Fruit fly (Drosophila melanogaster) whole organism, wandering third instar larva: ENCODE results near the gene CG12219.
A peak's percentile ranks its signal among the peaks of the same experiment; 100 is the strongest.

Source experiments
- Abd-B ChIP-seq: fragments of >200 bp; optimal IDR thresholded peaks from 2 replicates; lab custom pipeline; 2017; ENCODE audit warnings: missing biosample characterization, missing genetic modification characterization
- CG32264 ChIP-seq: fragments of 200-800 bp; sonication (Bioruptor generic); optimal IDR thresholded peaks from 2 replicates; lab custom pipeline; 2016; ENCODE audit warnings: missing biosample characterization, missing genetic modification characterization
- CG9705 ChIP-seq: fragments of 200-800 bp; sonication (Bioruptor generic); optimal IDR thresholded peaks from 2 replicates; lab custom pipeline; 2018; ENCODE audit warnings: missing biosample characterization, mild to moderate bottlenecking, missing genetic modification characterization
- CrebA ChIP-seq: fragments of 200-800 bp; sonication (Bioruptor generic); optimal IDR thresholded peaks from 2 replicates; lab custom pipeline; 2016; ENCODE audit warnings: missing biosample characterization, mild to moderate bottlenecking, missing genetic modification characterization, borderline replicate concordance
- Dfd ChIP-seq: fragments of >200 bp; optimal IDR thresholded peaks from 2 replicates; lab custom pipeline; 2017; ENCODE audit warnings: missing biosample characterization, missing genetic modification characterization
- Dif ChIP-seq: fragments of 200-275, 200-300 bp; sonication (Bioruptor generic); optimal IDR thresholded peaks from 2 replicates; lab custom pipeline; 2018; ENCODE audit warnings: missing biosample characterization, missing genetic modification characterization; ENCODE audit not compliant: partially characterized antibody
- GATAd ChIP-seq: sonication (Bioruptor generic); optimal IDR thresholded peaks from 2 replicates; lab custom pipeline; 2016; ENCODE audit warnings: missing biosample characterization, missing genetic modification characterization
- HLH106 ChIP-seq: fragments of 200-800 bp; optimal IDR thresholded peaks from 3 replicates; lab custom pipeline; 2019; ENCODE audit warnings: missing biosample characterization, mild to moderate bottlenecking, missing genetic modification characterization, moderate library complexity
- Hnf4 ChIP-seq: fragments of 200-800 bp; sonication (Bioruptor generic); optimal IDR thresholded peaks from 2 replicates; lab custom pipeline; 2016; ENCODE audit warnings: missing biosample characterization, mild to moderate bottlenecking, missing genetic modification characterization
- Hr78 ChIP-seq: fragments of >200 bp; optimal IDR thresholded peaks from 2 replicates; lab custom pipeline; 2017; ENCODE audit warnings: missing biosample characterization, missing genetic modification characterization
- Hr83 ChIP-seq: fragments of 200-300 bp; sonication (Bioruptor generic); optimal IDR thresholded peaks from 2 replicates; lab custom pipeline; 2016; ENCODE audit warnings: missing biosample characterization, mild to moderate bottlenecking, missing genetic modification characterization, moderate library complexity; ENCODE audit not compliant: poor library complexity, severe bottlenecking
- Jra ChIP-seq: sonication (Bioruptor generic); optimal IDR thresholded peaks from 2 replicates; lab custom pipeline; 2016; ENCODE audit warnings: missing biosample characterization, missing genetic modification characterization
- Mio ChIP-seq: sonication (Bioruptor generic); optimal IDR thresholded peaks from 2 replicates; lab custom pipeline; 2016; ENCODE audit warnings: missing biosample characterization, missing genetic modification characterization
- Myc ChIP-seq: fragments of >200 bp; optimal IDR thresholded peaks from 2 replicates; lab custom pipeline; 2017
- N ChIP-seq: fragments of >200 bp; optimal IDR thresholded peaks from 2 replicates; lab custom pipeline; 2018; ENCODE audit warnings: missing biosample characterization, missing external identifiers, missing genetic modification characterization
- OdsH ChIP-seq: fragments of 200-800 bp; sonication (Bioruptor generic); optimal IDR thresholded peaks from 2 replicates; lab custom pipeline; 2016; ENCODE audit warnings: missing biosample characterization, mild to moderate bottlenecking, missing genetic modification characterization
- Rel ChIP-seq, 2 experiments: fragments of 200-800 bp; sonication (Bioruptor generic) in 1 of 2; optimal IDR thresholded peaks; 2 replicates in 1 of 2; 3 replicates in 1 of 2; lab custom pipeline; 2016 to 2019; ENCODE audit warnings: mild to moderate bottlenecking in 2 of 2, missing biosample characterization in 2 of 2, missing genetic modification characterization in 2 of 2, moderate library complexity in 1 of 2
- Sp1 ChIP-seq: fragments of 200-800 bp; sonication (Bioruptor generic); optimal IDR thresholded peaks from 3 replicates; lab custom pipeline; 2019; ENCODE audit warnings: missing biosample characterization, mild to moderate bottlenecking, missing genetic modification characterization, moderate library complexity
- Vsx2 ChIP-seq: fragments of 200-300, 225-300 bp; sonication (Bioruptor generic); optimal IDR thresholded peaks from 2 replicates; lab custom pipeline; 2018; ENCODE audit warnings: missing biosample characterization, missing genetic modification characterization; ENCODE audit not compliant: partially characterized antibody
- br ChIP-seq: fragments of 200-800 bp; sonication (Bioruptor generic); optimal IDR thresholded peaks from 2 replicates; lab custom pipeline; 2016; ENCODE audit warnings: missing biosample characterization, missing genetic modification characterization
- brk ChIP-seq: fragments of 200-800 bp; sonication (Bioruptor generic); optimal IDR thresholded peaks from 2 replicates; lab custom pipeline; 2016; ENCODE audit warnings: missing biosample characterization, mild to moderate bottlenecking, missing genetic modification characterization
- dl ChIP-seq, 2 experiments: fragments of 175-275, 200-275 bp in 1 of 2; fragments of 200-275 bp in 1 of 2; sonication (Bioruptor generic); optimal IDR thresholded peaks; lab custom pipeline; 2018; ENCODE audit warnings: mild to moderate bottlenecking in 2 of 2, missing biosample characterization in 2 of 2, missing genetic modification characterization in 2 of 2, moderate library complexity in 2 of 2; ENCODE audit not compliant: partially characterized antibody in 2 of 2, insufficient read depth in 1 of 2
- dmrt93B ChIP-seq: fragments of 200-800 bp; sonication (Bioruptor generic); optimal IDR thresholded peaks from 2 replicates; lab custom pipeline; 2018; ENCODE audit warnings: missing biosample characterization, mild to moderate bottlenecking, missing genetic modification characterization
- dsf ChIP-seq: sonication (Bioruptor generic); optimal IDR thresholded peaks from 2 replicates; lab custom pipeline; 2016; ENCODE audit warnings: missing biosample characterization, missing genetic modification characterization, borderline replicate concordance
- ey ChIP-seq: fragments of 200-800 bp; sonication (Bioruptor generic); optimal IDR thresholded peaks from 2 replicates; lab custom pipeline; 2016; ENCODE audit warnings: missing biosample characterization, missing genetic modification characterization
- foxo ChIP-seq, 2 experiments: fragments of 200-800 bp; sonication (Bioruptor generic); optimal IDR thresholded peaks; 2 replicates in 1 of 2; 3 replicates in 1 of 2; lab custom pipeline; 2016 to 2017; ENCODE audit warnings: missing biosample characterization in 2 of 2, missing genetic modification characterization in 2 of 2
- fru ChIP-seq: fragments of 200-800 bp; sonication (Bioruptor generic); optimal IDR thresholded peaks from 3 replicates; lab custom pipeline; 2016; ENCODE audit warnings: missing biosample characterization, mild to moderate bottlenecking, missing genetic modification characterization
- h ChIP-seq: fragments of 200-800 bp; sonication (Bioruptor generic); optimal IDR thresholded peaks from 3 replicates; lab custom pipeline; 2016; ENCODE audit warnings: missing biosample characterization, mild to moderate bottlenecking, missing genetic modification characterization
- jim ChIP-seq: fragments of 175-275, 200-325 bp; sonication (Bioruptor generic); optimal IDR thresholded peaks from 2 replicates; lab custom pipeline; 2016; ENCODE audit warnings: missing biosample characterization, mild to moderate bottlenecking, missing genetic modification characterization
- lola ChIP-seq: fragments of >200 bp; optimal IDR thresholded peaks from 2 replicates; lab custom pipeline; 2017; ENCODE audit warnings: missing biosample characterization, missing genetic modification characterization
- pan ChIP-seq: fragments of >200 bp; optimal IDR thresholded peaks from 2 replicates; lab custom pipeline; 2017
- psq ChIP-seq: fragments of 200-800 bp; sonication (Bioruptor generic); optimal IDR thresholded peaks from 3 replicates; lab custom pipeline; 2017; ENCODE audit warnings: missing biosample characterization, mild to moderate bottlenecking, missing genetic modification characterization, moderate library complexity
- rgr ChIP-seq: fragments of 200-800 bp; sonication (Bioruptor generic); optimal IDR thresholded peaks from 3 replicates; lab custom pipeline; 2016; ENCODE audit warnings: missing biosample characterization, mild to moderate bottlenecking, missing genetic modification characterization
- sage ChIP-seq: fragments of 200-800 bp; sonication (Bioruptor generic); optimal IDR thresholded peaks from 2 replicates; lab custom pipeline; 2016; ENCODE audit warnings: missing biosample characterization, mild to moderate bottlenecking, missing genetic modification characterization
- sv ChIP-seq: fragments of 200-800 bp; sonication (Bioruptor generic); optimal IDR thresholded peaks from 3 replicates; lab custom pipeline; 2016; ENCODE audit warnings: missing biosample characterization, missing genetic modification characterization
- tai ChIP-seq: sonication (Bioruptor generic); optimal IDR thresholded peaks from 2 replicates; lab custom pipeline; 2016; ENCODE audit warnings: missing biosample characterization, missing genetic modification characterization
- usp ChIP-seq: fragments of >200 bp; optimal IDR thresholded peaks from 2 replicates; lab custom pipeline; 2017; ENCODE audit warnings: missing biosample characterization, missing genetic modification characterization
- woc ChIP-seq: sonication (Bioruptor generic); optimal IDR thresholded peaks from 2 replicates; lab custom pipeline; 2016; ENCODE audit warnings: missing biosample characterization, mild to moderate bottlenecking, missing genetic modification characterization

The CG12219 gene

dm6 chrX:6343323-6343722 lies 42.2 kb upstream of the CG12219 start:
- TF ChIP-seq N (GFP tag; lab: Kevin White, UChicago): no peak
- TF ChIP-seq OdsH: peak; percentile 22
- TF ChIP-seq Hnf4: no peak
- peak in 1 of 2 experiments; percentile 58 for TF ChIP-seq foxo (GFP tag; optimal IDR thresholded peaks at IDR 0.05; lab: Kevin White, UChicago)
- TF ChIP-seq Hr78 (GFP tag; lab: Kevin White, UChicago): no peak
- TF ChIP-seq dsf (GFP tag; lab: Kevin White, UChicago): no peak
- TF ChIP-seq Hr83: no peak
- TF ChIP-seq brk (GFP tag; lab: Kevin White, UChicago): no peak
- no peak for TF ChIP-seq woc
- no peak for TF ChIP-seq Dif (GFP tag; lab: Kevin White, UChicago)
- no peak for TF ChIP-seq Rel (GFP tag; optimal IDR thresholded peaks at IDR 0.05; lab: Kevin White, UChicago)
- no peak for TF ChIP-seq Rel (tag; optimal IDR thresholded peaks at IDR 0.05; lab: Kevin White, UChicago)
- TF ChIP-seq br (GFP tag; lab: Kevin White, UChicago): no peak
- no peak for TF ChIP-seq psq (GFP tag; lab: Kevin White, UChicago)
- TF ChIP-seq Vsx2: no peak
- TF ChIP-seq sage: peak; percentile 40
- TF ChIP-seq rgr (GFP tag; lab: Kevin White, UChicago): no peak
- TF ChIP-seq dmrt93B (GFP tag; lab: Kevin White, UChicago): no peak
- TF ChIP-seq GATAd (GFP tag; lab: Kevin White, UChicago): no peak
- TF ChIP-seq usp: no peak
- TF ChIP-seq tai (GFP tag; lab: Kevin White, UChicago): no peak
- TF ChIP-seq pan (lab: Kevin White, UChicago): no peak
- no peak for TF ChIP-seq Mio
- TF ChIP-seq HLH106: peak; percentile 33
- no peak for TF ChIP-seq sv (GFP tag; lab: Kevin White, UChicago)
- no peak for TF ChIP-seq jim (GFP tag; lab: Kevin White, UChicago)
- TF ChIP-seq h (GFP tag; lab: Kevin White, UChicago): peak; percentile 30
- no peak for TF ChIP-seq lola
- no peak for TF ChIP-seq ey (GFP tag; lab: Kevin White, UChicago)
- TF ChIP-seq dl (GFP tag; optimal IDR thresholded peaks at IDR 0.05; lab: Kevin White, UChicago; ENCODE audit: insufficient read depth in 1 of 2, partially characterized antibody in 2 of 2): no peak
- TF ChIP-seq CrebA (GFP tag; lab: Kevin White, UChicago): no peak
- no peak for TF ChIP-seq Dfd (GFP tag; lab: Kevin White, UChicago)
- no peak for TF ChIP-seq CG9705 (GFP tag; lab: Kevin White, UChicago)
- TF ChIP-seq CG32264 (GFP tag; lab: Kevin White, UChicago): no peak
- no peak for TF ChIP-seq Sp1

DNA sequence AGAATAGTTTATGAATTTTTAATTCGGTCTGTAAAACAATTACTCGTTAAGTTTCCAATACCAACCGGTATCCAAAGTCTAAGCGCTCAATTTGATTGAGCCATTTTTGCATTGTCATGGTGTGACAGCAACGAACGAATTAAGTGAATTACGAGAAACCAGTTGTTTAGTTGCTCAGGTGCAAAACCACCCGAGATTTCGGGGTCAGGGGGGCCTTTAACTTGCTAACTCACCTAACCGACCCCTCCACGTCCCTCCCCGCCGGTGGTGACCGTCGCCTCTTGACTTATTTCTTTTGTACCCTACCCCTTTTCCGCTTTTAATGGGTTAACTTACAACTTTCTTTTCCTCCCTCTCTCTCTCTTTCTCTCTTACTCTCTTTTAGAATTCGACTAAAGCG lies 40.6 kb upstream of the CG12219 start:
- no peak for TF ChIP-seq br (GFP tag; lab: Kevin White, UChicago)
- TF ChIP-seq Hnf4: no peak
- TF ChIP-seq Rel (GFP tag; optimal IDR thresholded peaks at IDR 0.05; lab: Kevin White, UChicago): no peak
- TF ChIP-seq Rel (tag; optimal IDR thresholded peaks at IDR 0.05; lab: Kevin White, UChicago): peak; percentile 7
- TF ChIP-seq Myc (lab: Kevin White, UChicago): no peak
- TF ChIP-seq psq (GFP tag; lab: Kevin White, UChicago): peak; percentile 43

DNA sequence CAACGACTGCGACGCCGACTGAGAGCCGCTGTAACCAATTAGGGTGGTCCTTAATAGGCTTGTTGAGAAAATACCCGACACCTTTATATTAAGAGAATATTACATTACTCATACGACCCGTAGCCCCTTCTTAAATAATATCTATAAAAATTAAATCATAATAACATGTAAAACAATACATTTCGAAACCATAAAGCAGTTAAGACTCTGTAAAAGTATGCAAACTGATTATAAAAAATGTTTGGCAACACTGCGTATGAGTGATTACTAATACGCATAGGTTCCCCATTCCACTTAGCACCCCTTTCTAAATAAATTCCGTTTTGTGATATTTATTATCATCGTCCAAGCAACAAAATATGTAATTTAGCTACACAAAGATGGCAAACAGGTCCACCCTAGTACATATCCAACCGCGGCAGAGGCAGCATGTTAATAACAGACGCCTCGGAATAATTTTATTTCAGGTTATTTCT lies 39.5 kb upstream of the CG12219 start:
- TF ChIP-seq sv (GFP tag; lab: Kevin White, UChicago) (peak; percentile 66), sage (no peak), tai (GFP tag; lab: Kevin White, UChicago) (no peak), Jra (no peak), dmrt93B (GFP tag; lab: Kevin White, UChicago) (peak; percentile 85), lola (no peak), CG32264 (GFP tag; lab: Kevin White, UChicago) (no peak), fru (peak; percentile 78), rgr (GFP tag; lab: Kevin White, UChicago) (peak; percentile 73), N (GFP tag; lab: Kevin White, UChicago) (no peak), psq (GFP tag; lab: Kevin White, UChicago) (peak; percentile 51), Hnf4 (peak; percentile 49), ey (GFP tag; lab: Kevin White, UChicago) (peak; percentile 57), dsf (GFP tag; lab: Kevin White, UChicago) (no peak), Sp1 (peak; percentile 92), h (GFP tag; lab: Kevin White, UChicago) (peak; percentile 75), Dif (GFP tag; lab: Kevin White, UChicago) (no peak), Vsx2 (no peak), jim (GFP tag; lab: Kevin White, UChicago) (no peak), Rel (GFP tag; optimal IDR thresholded peaks at IDR 0.05; lab: Kevin White, UChicago) (no peak), Rel (tag; optimal IDR thresholded peaks at IDR 0.05; lab: Kevin White, UChicago) (peak; percentile 42), foxo (GFP tag; optimal IDR thresholded peaks at IDR 0.05; lab: Kevin White, UChicago) (peak in 1 of 2 experiments; percentile 78), GATAd (GFP tag; lab: Kevin White, UChicago) (no peak), CrebA (GFP tag; lab: Kevin White, UChicago) (no peak), CG9705 (GFP tag; lab: Kevin White, UChicago) (peak; percentile 72), dl (GFP tag; optimal IDR thresholded peaks at IDR 0.05; lab: Kevin White, UChicago; ENCODE audit: insufficient read depth in 1 of 2, partially characterized antibody in 2 of 2) (no peak), Abd-B (GFP tag; lab: Kevin White, UChicago) (no peak), Hr83 (no peak), Myc (lab: Kevin White, UChicago) (no peak), HLH106 (peak; percentile 88), br (GFP tag; lab: Kevin White, UChicago) (peak; percentile 79), Hr78 (GFP tag; lab: Kevin White, UChicago) (no peak), OdsH (peak; percentile 76), pan (lab: Kevin White, UChicago) (no peak), brk (GFP tag; lab: Kevin White, UChicago) (peak; percentile 30), Mio (no peak), usp (no peak)
